Fruit fly (Drosophila melanogaster): Measurements from ENCODE around the gene Ubc2.

The Ubc2 gene

DNA sequence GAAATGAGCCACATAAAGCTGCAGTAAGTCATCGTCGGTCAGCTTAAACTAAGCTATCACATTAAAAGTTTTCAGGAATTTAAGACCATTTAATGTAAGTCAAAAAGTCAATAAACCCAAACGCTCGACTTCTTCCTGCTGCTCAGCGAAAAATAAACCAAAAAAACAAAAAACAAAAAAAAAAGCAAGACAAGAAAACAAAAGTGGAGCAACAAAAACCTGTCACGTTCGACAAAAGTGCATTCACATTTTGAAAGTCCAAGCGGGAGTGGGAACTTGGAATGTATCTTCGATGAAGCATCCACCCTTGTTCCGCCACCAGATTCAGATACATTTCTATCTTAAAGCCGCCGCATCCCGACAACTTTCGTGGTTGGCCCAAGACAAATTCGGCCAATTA lies 26.2 kb upstream of the Ubc2 start (continued):
- TF ChIP-seq achi (GFP tag; optimal IDR thresholded peaks at IDR 0.05) (no peak), eg (GFP tag; IDR thresholded peaks at IDR 0.05) (no peak), net (GFP tag; optimal IDR thresholded peaks at IDR 0.05) (no peak), Blimp-1 (GFP tag; optimal IDR thresholded peaks at IDR 0.05) (peak; percentile 44), Sox14 (GFP tag; optimal IDR thresholded peaks at IDR 0.05) (no peak), CG8632 (GFP tag; optimal IDR thresholded peaks at IDR 0.05) (peak; percentile 25), lz (GFP tag; optimal IDR thresholded peaks at IDR 0.05) (peak; percentile 5), acj6 (GFP tag; optimal IDR thresholded peaks at IDR 0.05) (no peak), Sox15 (GFP tag; optimal IDR thresholded peaks at IDR 0.05) (no peak), CG6854 (GFP tag; optimal IDR thresholded peaks at IDR 0.05) (peak; percentile 77), CG31627 (GFP tag; optimal IDR thresholded peaks at IDR 0.05) (no peak), CG34406 (GFP tag; optimal IDR thresholded peaks at IDR 0.05) (peak; percentile 25), Ets21C (GFP tag; optimal IDR thresholded peaks at IDR 0.05) (no peak), Gug (GFP tag; IDR thresholded peaks at IDR 0.05) (no peak), fkh (GFP tag; optimal IDR thresholded peaks at IDR 0.05) (no peak), Hr38 (GFP tag; optimal IDR thresholded peaks at IDR 0.05) (no peak), salr (GFP tag; optimal IDR thresholded peaks at IDR 0.05) (no peak), pdm3 (GFP tag; optimal IDR thresholded peaks at IDR 0.05) (no peak), Lpt (GFP tag; optimal IDR thresholded peaks at IDR 0.05) (no peak), Eip93F (GFP tag; optimal IDR thresholded peaks at IDR 0.05) (no peak), fd85E (GFP tag; optimal IDR thresholded peaks at IDR 0.05) (no peak), CG6792 (GFP tag; optimal IDR thresholded peaks at IDR 0.05) (no peak), Sox102F (GFP tag; optimal IDR thresholded peaks at IDR 0.05) (peak; percentile 51), Met (GFP tag; optimal IDR thresholded peaks at IDR 0.05) (peak; percentile 12), CG10669 (GFP tag; optimal IDR thresholded peaks at IDR 0.05) (no peak), Ets96B (tag; optimal IDR thresholded peaks at IDR 0.05) (no peak)

- TF ChIP-seq lz (GFP tag; optimal IDR thresholded peaks at IDR 0.05): no peak
- TF ChIP-seq Eip93F (GFP tag; optimal IDR thresholded peaks at IDR 0.05): no peak
- TF ChIP-seq svp (GFP tag): peak; percentile 44
- no peak for TF ChIP-seq net (GFP tag; optimal IDR thresholded peaks at IDR 0.05)
- no peak for TF ChIP-seq CG7368 (GFP tag; optimal IDR thresholded peaks at IDR 0.05)
- TF ChIP-seq acj6 (GFP tag; optimal IDR thresholded peaks at IDR 0.05): no peak
- TF ChIP-seq CG31627 (GFP tag; optimal IDR thresholded peaks at IDR 0.05): no peak
- peak; percentile 3 for TF ChIP-seq CG3919 (GFP tag; optimal IDR thresholded peaks at IDR 0.05)
- TF ChIP-seq Gug (GFP tag; IDR thresholded peaks at IDR 0.05): no peak
- TF ChIP-seq Smox (GFP tag; optimal IDR thresholded peaks at IDR 0.05): peak; percentile 7
- TF ChIP-seq esn (GFP tag; optimal IDR thresholded peaks at IDR 0.05): peak; percentile 6
- no peak for TF ChIP-seq spab (GFP tag; optimal IDR thresholded peaks at IDR 0.05)
- peak; percentile 28 for TF ChIP-seq CG10631 (GFP tag; optimal IDR thresholded peaks at IDR 0.05)
- TF ChIP-seq Eip75B (GFP tag; optimal IDR thresholded peaks at IDR 0.05): no peak
- TF ChIP-seq CG15336 (GFP tag; IDR thresholded peaks at IDR 0.05): no peak
- TF ChIP-seq salr (GFP tag; optimal IDR thresholded peaks at IDR 0.05): no peak
- no peak for TF ChIP-seq CG6854 (GFP tag; optimal IDR thresholded peaks at IDR 0.05)
- TF ChIP-seq dsx (GFP tag; optimal IDR thresholded peaks at IDR 0.05; ENCODE audit: poor library complexity, severe bottlenecking): no peak
- peak; percentile 12 for TF ChIP-seq CG3032 (tag; optimal IDR thresholded peaks at IDR 0.05)
- peak; percentile 33 for TF ChIP-seq Met (GFP tag; optimal IDR thresholded peaks at IDR 0.05)
- peak; percentile 68 for TF ChIP-seq Eip78C (GFP tag)
- TF ChIP-seq Hr38 (GFP tag; optimal IDR thresholded peaks at IDR 0.05): no peak
- TF ChIP-seq pdm3 (GFP tag; optimal IDR thresholded peaks at IDR 0.05): no peak
- no peak for TF ChIP-seq CG6792 (GFP tag; optimal IDR thresholded peaks at IDR 0.05)
- TF ChIP-seq Sox14 (GFP tag; optimal IDR thresholded peaks at IDR 0.05): peak; percentile 18
Measured at dm6 chr2L:10792072-10792471, 24.3 kb upstream of the Ubc2 start.

DNA sequence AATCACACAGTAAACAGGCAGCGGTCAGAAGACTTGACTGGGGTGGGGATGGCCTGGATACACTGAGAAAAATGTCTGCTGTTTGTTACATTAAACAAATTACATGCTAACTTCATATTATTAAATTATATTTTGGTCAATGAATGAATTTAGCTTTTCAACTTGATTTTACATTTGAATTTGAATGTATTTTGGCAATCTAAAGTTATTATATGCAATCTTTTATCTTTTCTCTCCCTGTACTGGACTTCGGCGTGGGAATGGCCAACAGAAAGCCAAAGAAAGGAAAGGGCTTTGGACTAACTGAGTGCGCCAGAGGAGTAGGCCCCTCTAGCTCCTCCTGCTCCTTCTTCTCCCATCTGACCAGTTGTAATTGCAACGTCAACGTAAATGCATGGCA lies 23.5 kb upstream of the Ubc2 start:
- peak; percentile 65 for TF ChIP-seq Hr39 (GFP tag; optimal IDR thresholded peaks at IDR 0.05)
- peak; percentile 2 for TF ChIP-seq CG8319 (GFP tag; optimal IDR thresholded peaks at IDR 0.05)
- peak; percentile 60 for TF ChIP-seq CG3919 (GFP tag; optimal IDR thresholded peaks at IDR 0.05)
- TF ChIP-seq Blimp-1 (GFP tag; optimal IDR thresholded peaks at IDR 0.05): peak; percentile 50
- peak; percentile 1 for TF ChIP-seq fd59A (GFP tag; optimal IDR thresholded peaks at IDR 0.05)
- peak; percentile 14 for TF ChIP-seq CG10669 (GFP tag; optimal IDR thresholded peaks at IDR 0.05)
- 0 out of 2 replicates have a peak, but pooled peaks have one; percentile 22 for TF ChIP-seq CG11294 (GFP tag; IDR thresholded peaks at IDR 0.05)
- TF ChIP-seq cyc (GFP tag; optimal IDR thresholded peaks at IDR 0.05): peak; percentile 74
- no peak for TF ChIP-seq CG8632 (GFP tag; optimal IDR thresholded peaks at IDR 0.05)
- TF ChIP-seq CG32006 (GFP tag; optimal IDR thresholded peaks at IDR 0.05): peak; percentile 36
- no peak for TF ChIP-seq fd85E (GFP tag; optimal IDR thresholded peaks at IDR 0.05)
- TF ChIP-seq Hr38 (GFP tag; optimal IDR thresholded peaks at IDR 0.05): no peak
- peak; percentile 58 for TF ChIP-seq CG15336 (GFP tag; IDR thresholded peaks at IDR 0.05)
- TF ChIP-seq Lpt (GFP tag; optimal IDR thresholded peaks at IDR 0.05): peak; percentile 9
- peak; percentile 62 for TF ChIP-seq CG6792 (GFP tag; optimal IDR thresholded peaks at IDR 0.05)
- TF ChIP-seq dsx (GFP tag; optimal IDR thresholded peaks at IDR 0.05; ENCODE audit: poor library complexity, severe bottlenecking): peak; percentile 21
- TF ChIP-seq CG1621 (tag; optimal IDR thresholded peaks at IDR 0.05): peak; percentile 14
- TF ChIP-seq Hr4 (GFP tag; optimal IDR thresholded peaks at IDR 0.05): no peak
- TF ChIP-seq svp (GFP tag): peak; percentile 91
- peak; percentile 69 for TF ChIP-seq topi (GFP tag; optimal IDR thresholded peaks at IDR 0.05)
- TF ChIP-seq Ets96B (tag; optimal IDR thresholded peaks at IDR 0.05): peak; percentile 42
- peak; percentile 90 for TF ChIP-seq Eip78C (GFP tag)
- peak; percentile 56 for TF ChIP-seq CG34406 (GFP tag; optimal IDR thresholded peaks at IDR 0.05)
